Fruit fly (Drosophila melanogaster): ENCODE measurements around the gene Art9.

dm6 chr3R:13906759-13907158, 36.5 kb downstream of the Art9 start:
- TF ChIP-seq CG8478 (optimal IDR thresholded peaks at IDR 0.05) (no peak), EcR (GFP tag; optimal IDR thresholded peaks at IDR 0.05) (no peak), Dll (optimal IDR thresholded peaks at IDR 0.05) (no peak), psq (optimal IDR thresholded peaks at IDR 0.05) (no peak), pan (optimal IDR thresholded peaks at IDR 0.05) (no peak), usp (GFP tag; optimal IDR thresholded peaks at IDR 0.05) (no peak)

All from whole organism.